Fruit fly (Drosophila melanogaster): Measurements from ENCODE around the gene Coq8.

Gene Coq8

DNA sequence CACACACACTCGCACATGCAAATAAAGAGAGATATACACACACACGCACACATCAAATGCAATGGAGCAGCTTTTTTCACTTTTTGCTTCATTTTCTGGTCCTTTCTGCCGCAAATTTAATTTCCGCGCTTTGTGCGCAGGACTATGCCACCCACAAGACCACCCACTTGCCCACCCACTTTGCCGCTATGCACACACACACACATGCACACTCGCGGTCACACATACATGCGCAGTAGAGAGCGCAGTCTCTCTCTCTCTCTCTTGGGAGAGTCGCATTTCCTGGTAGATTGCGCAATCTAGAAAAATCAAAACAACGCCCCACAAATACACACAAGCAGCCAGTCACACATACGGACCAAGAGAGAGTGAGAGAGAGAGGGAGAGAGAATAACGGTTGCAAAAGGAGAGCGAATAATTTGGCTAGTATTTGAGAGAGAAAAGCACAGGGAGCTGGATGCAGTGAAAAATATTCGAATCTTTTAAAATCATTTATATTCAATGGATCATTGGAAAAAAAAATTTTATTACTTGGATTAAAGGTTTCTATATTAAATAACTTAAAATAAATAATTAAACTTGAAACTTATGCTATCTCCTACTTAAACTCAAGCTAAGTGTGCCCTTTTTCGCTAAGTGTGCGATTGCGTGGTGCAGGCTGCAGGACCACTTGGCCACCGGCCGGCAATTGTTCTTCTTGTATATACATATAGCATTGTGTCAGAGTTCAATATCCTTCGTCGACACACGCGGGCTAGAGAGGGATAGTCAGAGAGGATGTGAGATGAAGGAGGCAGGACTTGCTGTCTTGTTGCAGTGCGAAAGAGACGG lies 24.7 kb upstream of the Coq8 start (continued):
- no peak for TF ChIP-seq emc (GFP tag; optimal IDR thresholded peaks at IDR 0.05)
- TF ChIP-seq NfI (GFP tag; optimal IDR thresholded peaks at IDR 0.05), result no peak
- TF ChIP-seq Ets65A (GFP tag), result peak; percentile 44
- 0 out of 2 replicates have a peak, but pooled peaks have one; percentile 30 for TF ChIP-seq Oaz (GFP tag; IDR thresholded peaks at IDR 0.05)
- TF ChIP-seq hbn (GFP tag; IDR thresholded peaks at IDR 0.05; ENCODE audit: partially characterized antibody), result no peak
- no peak for TF ChIP-seq gt (GFP tag; IDR thresholded peaks at IDR 0.05)
- TF ChIP-seq CG14441 (GFP tag; IDR thresholded peaks at IDR 0.05), result peak; percentile 70
- TF ChIP-seq CG8290 (GFP tag; optimal IDR thresholded peaks at IDR 0.05), result peak; percentile 39
- no peak for TF ChIP-seq CG8290 (tag; optimal IDR thresholded peaks at IDR 0.05)
- peak; percentile 1 for TF ChIP-seq CG5245 (GFP tag; optimal IDR thresholded peaks at IDR 0.05)
- TF ChIP-seq CG1602 (GFP tag; optimal IDR thresholded peaks at IDR 0.05), result peak; percentile 29
- peak; percentile 2 for TF ChIP-seq CG13894 (tag; optimal IDR thresholded peaks at IDR 0.05)
- no peak for TF ChIP-seq Bdp1 (GFP tag; optimal IDR thresholded peaks at IDR 0.05)
- no peak for TF ChIP-seq CG16813 (GFP tag; IDR thresholded peaks at IDR 0.05; ENCODE audit: partially characterized antibody)
- no peak for TF ChIP-seq pnt (GFP tag; optimal IDR thresholded peaks at IDR 0.05)
- peak; percentile 54 for TF ChIP-seq CG14710 (tag; optimal IDR thresholded peaks at IDR 0.05)
- TF ChIP-seq CG30403 (GFP tag; optimal IDR thresholded peaks at IDR 0.05), result peak; percentile 40
- peak; percentile 1 for TF ChIP-seq Camta (GFP tag; optimal IDR thresholded peaks at IDR 0.05)
- no peak; the same call in 2 of the 3 replicates for TF ChIP-seq CG2199 (GFP tag; IDR thresholded peaks at IDR 0.05)
- no peak for TF ChIP-seq dm (GFP tag; optimal IDR thresholded peaks at IDR 0.05)
- TF ChIP-seq br (optimal IDR thresholded peaks at IDR 0.05), result no peak
- peak; percentile 71 for TF ChIP-seq gem (tag; optimal IDR thresholded peaks at IDR 0.05)
- peak; percentile 21 for TF ChIP-seq CG15514 (GFP tag; optimal IDR thresholded peaks at IDR 0.05)
- no peak for TF ChIP-seq rib (GFP tag; IDR thresholded peaks at IDR 0.05)
- TF ChIP-seq lilli (GFP tag; optimal IDR thresholded peaks at IDR 0.05), result peak; percentile 46
- peak; percentile 44 for TF ChIP-seq az2 (GFP tag; optimal IDR thresholded peaks at IDR 0.05)
- TF ChIP-seq CG5953 (GFP tag; IDR thresholded peaks at IDR 0.05), result peak; percentile 37; the same call in 1 of the 2 replicates
- TF ChIP-seq CG8388 (GFP tag; optimal IDR thresholded peaks at IDR 0.05), result peak; percentile 50
- no peak for TF ChIP-seq CG9437 (GFP tag; optimal IDR thresholded peaks at IDR 0.05)
- peak; percentile 30 for TF ChIP-seq kay (GFP tag; optimal IDR thresholded peaks at IDR 0.05)
- TF ChIP-seq schlank (tag; optimal IDR thresholded peaks at IDR 0.05), result no peak
- peak; percentile 59 for TF ChIP-seq scrt (GFP tag; optimal IDR thresholded peaks at IDR 0.05)
- TF ChIP-seq Med (GFP tag), result peak; percentile 41
- no peak for TF ChIP-seq CG10147 (GFP tag; optimal IDR thresholded peaks at IDR 0.05)
- TF ChIP-seq run (tag; optimal IDR thresholded peaks at IDR 0.05), result no peak
- TF ChIP-seq CG15696 (tag; optimal IDR thresholded peaks at IDR 0.05), result peak; percentile 31
- 0 out of 2 replicates have a peak, but pooled peaks have one; percentile 10 for TF ChIP-seq dan (GFP tag; IDR thresholded peaks at IDR 0.05)
- TF ChIP-seq Adf1 (GFP tag; IDR thresholded peaks at IDR 0.05), result no peak
- peak in 1 of 2 experiments; percentile 48 for TF ChIP-seq Eip74EF (GFP tag; optimal IDR thresholded peaks at IDR 0.05)
- peak; percentile 35 for TF ChIP-seq CG6854 (GFP tag; optimal IDR thresholded peaks at IDR 0.05)
- TF ChIP-seq Elba2 (GFP tag; optimal IDR thresholded peaks at IDR 0.05), result no peak
- TF ChIP-seq ab (GFP tag; optimal IDR thresholded peaks at IDR 0.05), result no peak
- TF ChIP-seq Dad (GFP tag; optimal IDR thresholded peaks at IDR 0.05), result no peak
- TF ChIP-seq CG7839 (tag; optimal IDR thresholded peaks at IDR 0.05), result peak; percentile 74
- TF ChIP-seq z (GFP tag; IDR thresholded peaks at IDR 0.05), result no peak
- no peak for TF ChIP-seq corto (GFP tag; optimal IDR thresholded peaks at IDR 0.05)
- no peak for TF ChIP-seq Doc3 (GFP tag; IDR thresholded peaks at IDR 0.05; ENCODE audit: partially characterized antibody)
- TF ChIP-seq CG11696 (GFP tag; IDR thresholded peaks at IDR 0.05), result 0 out of 2 replicates have a peak, but pooled peaks have one; percentile 21
- TF ChIP-seq CG12155 (GFP tag; optimal IDR thresholded peaks at IDR 0.05), result no peak
- peak; percentile 46 for TF ChIP-seq tap (tag; optimal IDR thresholded peaks at IDR 0.05)

All from whole organism, embryonic.